Worm (Caenorhabditis elegans): Measurements from ENCODE around the gene grd-2.

DNA sequence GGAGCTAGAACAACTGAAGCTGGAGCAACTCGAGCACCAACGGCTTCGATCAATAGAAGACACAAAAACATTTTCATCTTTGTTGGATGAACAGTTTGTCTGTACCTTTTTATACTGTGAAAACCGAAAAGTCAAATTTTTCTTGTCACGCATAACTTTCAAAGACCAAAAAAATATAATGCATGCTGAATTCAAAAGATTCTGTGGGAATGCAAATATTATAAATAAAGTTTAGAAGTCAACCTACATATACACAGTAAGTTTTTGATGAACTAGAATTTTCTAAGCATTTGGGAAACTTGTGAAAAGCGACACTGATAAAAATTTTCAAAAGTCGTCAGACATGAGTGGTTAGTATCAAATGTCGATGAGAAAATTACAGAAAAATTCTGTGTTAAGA, 24.0 kb downstream of the grd-2 start, which contains the start of gene F46B3.15:
- TF ChIP-seq ama-1 (optimal IDR thresholded peaks at IDR 0.05) (no peak), skn-1 (tag; optimal IDR thresholded peaks at IDR 0.05) (no peak), tbx-2 (tag; optimal IDR thresholded peaks at IDR 0.05) (no peak), lin-13 (GFP tag; optimal IDR thresholded peaks at IDR 0.05) (no peak), unc-130 (tag; optimal IDR thresholded peaks at IDR 0.05) (no peak), vab-15 (tag; optimal IDR thresholded peaks at IDR 0.05) (no peak), jun-1 (tag; optimal IDR thresholded peaks at IDR 0.05) (no peak), snpc-4 (tag; optimal IDR thresholded peaks at IDR 0.05) (no peak), nhr-76 (tag; optimal IDR thresholded peaks at IDR 0.05) (no peak), fos-1 (tag; optimal IDR thresholded peaks at IDR 0.05) (no peak), fkh-10 (GFP tag; optimal IDR thresholded peaks at IDR 0.05) (no peak)
